Worm (Caenorhabditis elegans) whole organism, early embryonic: ENCODE measurements around the gene inx-18.

ENCODE experiments used
- F13C5.2 ChIP-seq: sonication (generic microtip); optimal IDR thresholded peaks from 2 replicates; lab custom pipeline; 2017; ENCODE audit warnings: mild to moderate bottlenecking, missing genetic modification characterization, inconsistent platforms, missing compliant biosample characterization
- ama-1 ChIP-seq: fragments of 150-350 bp; optimal IDR thresholded peaks from 2 replicates; lab custom pipeline; 2014
- ceh-13 ChIP-seq: fragments of 200-800 bp; sonication (Bioruptor generic); optimal IDR thresholded peaks from 2 replicates; lab custom pipeline; 2018; ENCODE audit warnings: mild to moderate bottlenecking, missing genetic modification characterization, missing compliant biosample characterization
- flt-1 ChIP-seq: fragments of 200-800 bp; sonication (Bioruptor generic); IDR thresholded peaks from 2 replicates; pipeline ENCODE4 v1.3.6; 2022; ENCODE audit warnings: missing genetic modification characterization, missing compliant biosample characterization
- hmg-4 ChIP-seq: fragments of 200-800 bp; sonication (Bioruptor generic); optimal IDR thresholded peaks from 2 replicates; lab custom pipeline; 2018; ENCODE audit warnings: mild to moderate bottlenecking, missing genetic modification characterization, missing compliant biosample characterization
- pes-1 ChIP-seq: fragments of 200-800 bp; sonication (Bioruptor generic); IDR thresholded peaks from 2 replicates; pipeline ENCODE4 v1.3.6; 2022; ENCODE audit warnings: missing genetic modification reagents, missing genetic modification characterization, missing compliant biosample characterization
- scrt-1 ChIP-seq: fragments of 200-800 bp; sonication (Bioruptor generic); IDR thresholded peaks from 2 replicates; pipeline ENCODE4 v1.3.6; 2022; ENCODE audit warnings: missing genetic modification characterization, missing compliant biosample characterization

- peak; percentile 81 for TF ChIP-seq F13C5.2
- TF ChIP-seq scrt-1 = peak; percentile 85
- peak; percentile 89 for TF ChIP-seq pes-1
- TF ChIP-seq flt-1 (GFP tag; lab: Robert Waterston, UW) = peak; percentile 86
- TF ChIP-seq ama-1 = no peak
- TF ChIP-seq hmg-4 = peak; percentile 61
- TF ChIP-seq ceh-13 (GFP tag; lab: Kevin White, UChicago) = peak; percentile 63
Measured at ce11 chrIV:620324-620723, 14.2 kb downstream of the inx-18 start.
